Worm (Caenorhabditis elegans) whole organism, early embryonic: ENCODE results near the gene sul-1.

ENCODE experiments used
- B0310.2 ChIP-seq: sonication (generic microtip); optimal IDR thresholded peaks from 2 replicates; lab custom pipeline; 2016; ENCODE audit warnings: mild to moderate bottlenecking, missing genetic modification characterization, missing compliant biosample characterization
- F13C5.2 ChIP-seq: sonication (generic microtip); optimal IDR thresholded peaks from 2 replicates; lab custom pipeline; 2017; ENCODE audit warnings: mild to moderate bottlenecking, missing genetic modification characterization, inconsistent platforms, missing compliant biosample characterization
- aly-1 ChIP-seq: sonication (generic microtip); optimal IDR thresholded peaks from 2 replicates; lab custom pipeline; 2016; ENCODE audit warnings: missing genetic modification characterization, missing compliant biosample characterization
- ama-1 ChIP-seq: fragments of 150-350 bp; optimal IDR thresholded peaks from 2 replicates; lab custom pipeline; 2014
- ceh-13 ChIP-seq: fragments of 200-800 bp; sonication (Bioruptor generic); optimal IDR thresholded peaks from 2 replicates; lab custom pipeline; 2018; ENCODE audit warnings: mild to moderate bottlenecking, missing genetic modification characterization, missing compliant biosample characterization
- ceh-36 ChIP-seq: sonication (generic microtip); optimal IDR thresholded peaks from 2 replicates; lab custom pipeline; 2016; ENCODE audit warnings: missing genetic modification characterization, inconsistent platforms, missing compliant biosample characterization
- ets-7 ChIP-seq: sonication (generic microtip); optimal IDR thresholded peaks from 2 replicates; lab custom pipeline; 2016; ENCODE audit warnings: missing genotype, missing genetic modification characterization, missing compliant biosample characterization
- flt-1 ChIP-seq: fragments of 200-800 bp; sonication (Bioruptor generic); IDR thresholded peaks from 2 replicates; pipeline ENCODE4 v1.3.6; 2022; ENCODE audit warnings: missing genetic modification characterization, missing compliant biosample characterization
- hmbx-1 ChIP-seq: sonication (generic microtip); optimal IDR thresholded peaks from 2 replicates; lab custom pipeline; 2016; ENCODE audit warnings: mild to moderate bottlenecking, missing genetic modification characterization, missing compliant biosample characterization
- hmg-4 ChIP-seq: fragments of 200-800 bp; sonication (Bioruptor generic); optimal IDR thresholded peaks from 2 replicates; lab custom pipeline; 2018; ENCODE audit warnings: mild to moderate bottlenecking, missing genetic modification characterization, missing compliant biosample characterization
- hnd-1 ChIP-seq: sonication (generic microtip); optimal IDR thresholded peaks from 2 replicates; lab custom pipeline; 2016; ENCODE audit warnings: missing genetic modification characterization, missing compliant biosample characterization
- pes-1 ChIP-seq: fragments of 200-800 bp; sonication (Bioruptor generic); IDR thresholded peaks from 2 replicates; pipeline ENCODE4 v1.3.6; 2022; ENCODE audit warnings: missing genetic modification reagents, missing genetic modification characterization, missing compliant biosample characterization
- scrt-1 ChIP-seq: fragments of 200-800 bp; sonication (Bioruptor generic); IDR thresholded peaks from 2 replicates; pipeline ENCODE4 v1.3.6; 2022; ENCODE audit warnings: missing genetic modification characterization, missing compliant biosample characterization
- sea-1 ChIP-seq: fragments of 200-800 bp; sonication (Bioruptor generic); conservative IDR thresholded peaks from 2 replicates; pipeline ENCODE4 v1.3.6; 2022; ENCODE audit warnings: missing genetic modification characterization, missing compliant biosample characterization
- tbx-11 ChIP-seq: fragments of 200-800 bp; sonication (Bioruptor generic); IDR thresholded peaks from 2 replicates; pipeline ENCODE4 v1.3.6; 2022; ENCODE audit warnings: missing genetic modification characterization, missing compliant biosample characterization
- tbx-37 ChIP-seq: fragments of 200-800 bp; sonication (Bioruptor generic); conservative IDR thresholded peaks from 2 replicates; pipeline ENCODE4 v1.3.6; 2022; ENCODE audit warnings: missing genetic modification reagents, missing genetic modification characterization, missing compliant biosample characterization
- tra-4 ChIP-seq: sonication (generic microtip); optimal IDR thresholded peaks from 2 replicates; lab custom pipeline; 2017; ENCODE audit warnings: missing genetic modification characterization, missing compliant biosample characterization

sul-1 gene

ce11 chrX:3304068-3304467 lies 33.4 kb upstream of the sul-1 start, which contains the start of gene F11D5.7:
Gene F11D5.7 (plus strand): TSS chrX:3304368.
- no peak for TF ChIP-seq flt-1

ce11 chrX:3301770-3302169 lies 31.1 kb upstream of the sul-1 start, which contains the start of gene F11D5.5:
Gene F11D5.5 (plus strand): TSS chrX:3302070.
- TF ChIP-seq flt-1 (no peak), ceh-36 (tag; lab: Kevin White, UChicago) (no peak), tbx-11 (GFP tag; lab: Robert Waterston, UW) (no peak)

DNA sequence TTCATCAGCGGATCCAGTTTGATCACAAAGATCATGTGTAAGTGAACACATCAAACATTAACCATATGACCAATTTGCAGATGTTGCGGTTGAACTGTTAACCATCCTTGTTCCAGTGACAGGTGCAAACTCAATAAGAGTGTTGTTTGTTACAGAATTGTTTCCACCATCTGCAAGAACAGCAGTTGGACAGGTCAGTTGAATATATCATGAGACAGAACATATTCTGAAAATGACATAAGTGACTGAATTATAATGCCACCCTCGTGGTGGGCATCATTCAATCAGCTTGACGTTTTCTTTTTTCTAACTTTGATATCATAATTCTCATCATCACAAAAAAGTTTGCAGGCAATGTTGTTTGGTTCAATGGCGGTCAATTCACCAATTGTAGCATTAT lies 29.9 kb upstream of the sul-1 start:
- TF ChIP-seq ama-1 (no peak), ceh-36 (tag; lab: Kevin White, UChicago) (no peak), hmg-4 (GFP tag; lab: Kevin White, UChicago) (no peak), sea-1 (GFP tag; lab: Robert Waterston, UW) (no peak), flt-1 (no peak), pes-1 (GFP tag; lab: Robert Waterston, UW) (no peak), F13C5.2 (tag; lab: Kevin White, UChicago) (no peak), aly-1 (tag; lab: Kevin White, UChicago) (no peak), B0310.2 (tag; lab: Kevin White, UChicago) (no peak), hnd-1 (tag; lab: Kevin White, UChicago) (no peak), tbx-11 (GFP tag; lab: Robert Waterston, UW) (no peak), tbx-37 (GFP tag; lab: Robert Waterston, UW) (no peak), scrt-1 (no peak), tra-4 (tag; lab: Kevin White, UChicago) (no peak), ceh-13 (GFP tag; lab: Kevin White, UChicago) (no peak), ets-7 (tag; lab: Kevin White, UChicago) (no peak), hmbx-1 (tag; lab: Kevin White, UChicago) (no peak)

ce11 chrX:3298582-3298981 lies 27.9 kb upstream of the sul-1 start, which contains the start of gene K09C4.1:
Gene K09C4.1 (plus strand): TSS chrX:3298882.
- TF ChIP-seq ets-7 (tag; lab: Kevin White, UChicago) (no peak), tbx-37 (GFP tag; lab: Robert Waterston, UW) (no peak), aly-1 (tag; lab: Kevin White, UChicago) (no peak), B0310.2 (tag; lab: Kevin White, UChicago) (no peak), pes-1 (GFP tag; lab: Robert Waterston, UW) (no peak)

ce11 chrX:3297812-3298211 lies 27.1 kb upstream of the sul-1 start:
- TF ChIP-seq aly-1 (tag; lab: Kevin White, UChicago): no peak
- TF ChIP-seq sea-1 (GFP tag; lab: Robert Waterston, UW): no peak
- TF ChIP-seq flt-1: no peak
- no peak for TF ChIP-seq scrt-1
- TF ChIP-seq hnd-1 (tag; lab: Kevin White, UChicago): no peak
- no peak for TF ChIP-seq ets-7 (tag; lab: Kevin White, UChicago)
- TF ChIP-seq hmg-4 (GFP tag; lab: Kevin White, UChicago): no peak
- TF ChIP-seq F13C5.2 (tag; lab: Kevin White, UChicago): no peak
- TF ChIP-seq pes-1 (GFP tag; lab: Robert Waterston, UW): no peak
- no peak for TF ChIP-seq ceh-36 (tag; lab: Kevin White, UChicago)
- no peak for TF ChIP-seq hmbx-1 (tag; lab: Kevin White, UChicago)
- TF ChIP-seq tbx-11 (GFP tag; lab: Robert Waterston, UW): no peak

ce11 chrX:3296182-3296581 lies 25.5 kb upstream of the sul-1 start, which contains the start of gene K09C4.2:
Gene K09C4.2 (plus strand): TSS chrX:3296482.
- TF ChIP-seq ceh-36 (tag; lab: Kevin White, UChicago) (no peak), aly-1 (tag; lab: Kevin White, UChicago) (no peak), tra-4 (tag; lab: Kevin White, UChicago) (no peak), tbx-11 (GFP tag; lab: Robert Waterston, UW) (no peak), tbx-37 (GFP tag; lab: Robert Waterston, UW) (no peak), ceh-13 (GFP tag; lab: Kevin White, UChicago) (no peak), hmbx-1 (tag; lab: Kevin White, UChicago) (no peak), B0310.2 (tag; lab: Kevin White, UChicago) (no peak)

ce11 chrX:3291948-3292347 lies 21.2 kb upstream of the sul-1 start:
- no peak for TF ChIP-seq flt-1
- TF ChIP-seq ceh-36 (tag; lab: Kevin White, UChicago): no peak
- no peak for TF ChIP-seq ets-7 (tag; lab: Kevin White, UChicago)
- TF ChIP-seq tra-4 (tag; lab: Kevin White, UChicago): no peak
- no peak for TF ChIP-seq hnd-1 (tag; lab: Kevin White, UChicago)
- TF ChIP-seq hmg-4 (GFP tag; lab: Kevin White, UChicago): no peak
- no peak for TF ChIP-seq ceh-13 (GFP tag; lab: Kevin White, UChicago)
- no peak for TF ChIP-seq pes-1 (GFP tag; lab: Robert Waterston, UW)
- TF ChIP-seq hmbx-1 (tag; lab: Kevin White, UChicago): no peak
- no peak for TF ChIP-seq sea-1 (GFP tag; lab: Robert Waterston, UW)
- no peak for TF ChIP-seq aly-1 (tag; lab: Kevin White, UChicago)

DNA sequence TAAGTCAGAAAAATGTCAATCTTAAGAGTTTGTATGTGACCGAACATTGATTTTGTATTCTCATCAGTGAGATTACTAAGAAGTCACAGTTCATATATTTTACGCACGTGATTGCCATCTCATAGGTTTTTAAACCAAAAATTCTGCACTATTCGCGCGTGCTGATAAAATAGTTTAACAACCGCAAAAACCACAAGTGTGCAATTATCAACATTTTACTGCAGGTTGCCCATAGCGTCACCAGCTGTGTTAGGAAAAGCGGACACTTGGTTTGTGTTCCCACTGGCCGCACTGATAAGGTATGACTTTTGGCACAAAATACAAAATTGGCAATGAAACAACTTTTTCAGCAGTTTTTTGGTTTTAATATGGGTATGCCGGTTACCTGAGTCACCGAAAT lies 19.4 kb upstream of the sul-1 start:
- no peak for TF ChIP-seq ama-1
- no peak for TF ChIP-seq flt-1
- TF ChIP-seq tra-4 (tag; lab: Kevin White, UChicago): no peak
- TF ChIP-seq scrt-1: no peak
- TF ChIP-seq ceh-13 (GFP tag; lab: Kevin White, UChicago): no peak
- TF ChIP-seq ets-7 (tag; lab: Kevin White, UChicago): no peak
- TF ChIP-seq ceh-36 (tag; lab: Kevin White, UChicago): no peak
- TF ChIP-seq hnd-1 (tag; lab: Kevin White, UChicago): no peak
- no peak for TF ChIP-seq hmbx-1 (tag; lab: Kevin White, UChicago)
- TF ChIP-seq pes-1 (GFP tag; lab: Robert Waterston, UW): no peak
- TF ChIP-seq hmg-4 (GFP tag; lab: Kevin White, UChicago): no peak
- no peak for TF ChIP-seq B0310.2 (tag; lab: Kevin White, UChicago)
- TF ChIP-seq tbx-11 (GFP tag; lab: Robert Waterston, UW): no peak
- no peak for TF ChIP-seq F13C5.2 (tag; lab: Kevin White, UChicago)
